Worm (Caenorhabditis elegans) whole organism, late embryonic: ENCODE results near the gene C39B10.3.

ENCODE experiments used
- K02D7.2 ChIP-seq: sonication (generic microtip); optimal IDR thresholded peaks from 2 replicates; lab custom pipeline; 2017; ENCODE audit warnings: mild to moderate bottlenecking, missing genetic modification characterization, missing compliant biosample characterization
- ahr-1 ChIP-seq: sonication (generic microtip); optimal IDR thresholded peaks from 2 replicates; lab custom pipeline; 2016; ENCODE audit warnings: missing genetic modification characterization, missing compliant biosample characterization
- ceh-14 ChIP-seq: sonication (generic microtip); optimal IDR thresholded peaks from 2 replicates; lab custom pipeline; 2016; ENCODE audit warnings: missing genotype, missing genetic modification characterization, missing compliant biosample characterization
- ceh-18 ChIP-seq: sonication (generic microtip); optimal IDR thresholded peaks from 2 replicates; lab custom pipeline; 2016; ENCODE audit warnings: missing genetic modification characterization, missing compliant biosample characterization
- ceh-2 ChIP-seq: sonication (generic microtip); optimal IDR thresholded peaks from 2 replicates; lab custom pipeline; 2016; ENCODE audit warnings: missing genotype, missing genetic modification characterization, missing compliant biosample characterization
- ceh-30 ChIP-seq: fragments of 150-350 bp; optimal IDR thresholded peaks from 2 replicates; lab custom pipeline; 2014; ENCODE audit warnings: missing biosample characterization, missing genetic modification characterization
- ceh-31 ChIP-seq: sonication (generic microtip); optimal IDR thresholded peaks from 2 replicates; lab custom pipeline; 2016; ENCODE audit warnings: missing genetic modification characterization, missing compliant biosample characterization
- ceh-34 ChIP-seq: sonication (generic microtip); optimal IDR thresholded peaks from 2 replicates; lab custom pipeline; 2016; ENCODE audit warnings: mild to moderate bottlenecking, missing genetic modification characterization, missing compliant biosample characterization
- ceh-45 ChIP-seq: fragments of 200-800 bp; sonication (Bioruptor generic); IDR thresholded peaks from 2 replicates; pipeline ENCODE4 v1.3.6; 2022; ENCODE audit warnings: missing genetic modification reagents, missing genetic modification characterization, missing compliant biosample characterization
- ceh-48 ChIP-seq: sonication (generic microtip); optimal IDR thresholded peaks from 2 replicates; lab custom pipeline; 2016; ENCODE audit warnings: missing genetic modification characterization, inconsistent platforms, missing compliant biosample characterization
- ceh-6 ChIP-seq: fragments of 200-800 bp; sonication (Bioruptor generic); optimal IDR thresholded peaks from 2 replicates; lab custom pipeline; 2018; ENCODE audit warnings: mild to moderate bottlenecking, missing genetic modification characterization, missing compliant biosample characterization
- che-1 ChIP-seq: sonication (generic microtip); optimal IDR thresholded peaks from 2 replicates; lab custom pipeline; 2016; ENCODE audit warnings: mild to moderate bottlenecking, missing genetic modification characterization, missing compliant biosample characterization
- elt-4 ChIP-seq: sonication (generic microtip); optimal IDR thresholded peaks from 2 replicates; lab custom pipeline; 2016; ENCODE audit warnings: missing genetic modification characterization, missing compliant biosample characterization
- ets-4 ChIP-seq: sonication (generic microtip); optimal IDR thresholded peaks from 2 replicates; lab custom pipeline; 2016; ENCODE audit warnings: missing genetic modification characterization, missing compliant biosample characterization
- fax-1 ChIP-seq: sonication (generic microtip); optimal IDR thresholded peaks from 2 replicates; lab custom pipeline; 2016; ENCODE audit warnings: missing genotype, missing genetic modification characterization, missing compliant biosample characterization
- gmeb-2 ChIP-seq: sonication (generic microtip); optimal IDR thresholded peaks from 2 replicates; lab custom pipeline; 2016; ENCODE audit warnings: missing genetic modification characterization, inconsistent platforms, missing compliant biosample characterization
- hlh-13 ChIP-seq: fragments of 200-800 bp; sonication (Bioruptor generic); optimal IDR thresholded peaks from 2 replicates; lab custom pipeline; 2018; ENCODE audit warnings: mild to moderate bottlenecking, missing genetic modification characterization, missing compliant biosample characterization
- hlh-30 ChIP-seq: sonication (generic microtip); optimal IDR thresholded peaks from 2 replicates; lab custom pipeline; 2017; ENCODE audit warnings: antibody characterized with exemption, missing genetic modification characterization, missing compliant biosample characterization; ENCODE audit not compliant: insufficient read depth
- hlh-6 ChIP-seq: sonication (generic microtip); optimal IDR thresholded peaks from 2 replicates; lab custom pipeline; 2016; ENCODE audit warnings: missing genotype, missing genetic modification characterization, missing compliant biosample characterization
- hlh-8 ChIP-seq: sonication (generic microtip); optimal IDR thresholded peaks from 2 replicates; lab custom pipeline; 2016; ENCODE audit warnings: missing genotype, missing genetic modification characterization, missing compliant biosample characterization
- lin-11 ChIP-seq: fragments of 200-800 bp; sonication (Bioruptor generic); optimal IDR thresholded peaks from 2 replicates; lab custom pipeline; 2018; ENCODE audit warnings: mild to moderate bottlenecking, missing genetic modification characterization, missing compliant biosample characterization
- madf-2 ChIP-seq: sonication (generic microtip); optimal IDR thresholded peaks from 2 replicates; lab custom pipeline; 2017; ENCODE audit warnings: missing genetic modification characterization, missing compliant biosample characterization
- mec-3 ChIP-seq: sonication (generic microtip); optimal IDR thresholded peaks from 2 replicates; lab custom pipeline; 2016; ENCODE audit warnings: borderline replicate concordance, missing genetic modification characterization, missing compliant biosample characterization
- nfya-1 ChIP-seq: sonication (generic microtip); optimal IDR thresholded peaks from 2 replicates; lab custom pipeline; 2017; ENCODE audit warnings: missing genetic modification characterization, mild to moderate bottlenecking, missing compliant biosample characterization, antibody characterized with exemption, moderate library complexity
- nhr-11 ChIP-seq: fragments of 150-350 bp; optimal IDR thresholded peaks from 2 replicates; lab custom pipeline; 2014; ENCODE audit warnings: missing biosample characterization, missing genetic modification characterization
- odd-2 ChIP-seq: sonication (generic microtip); optimal IDR thresholded peaks from 2 replicates; lab custom pipeline; 2017; ENCODE audit warnings: antibody characterized with exemption, mild to moderate bottlenecking, missing genetic modification characterization, missing compliant biosample characterization
- pat-9 ChIP-seq: fragments of 200-800 bp; sonication (Bioruptor generic); optimal IDR thresholded peaks from 2 replicates; lab custom pipeline; 2018; ENCODE audit warnings: mild to moderate bottlenecking, missing genetic modification characterization, moderate library complexity, missing compliant biosample characterization
- pax-1 ChIP-seq: fragments of 150-350 bp; optimal IDR thresholded peaks from 2 replicates; lab custom pipeline; 2014; ENCODE audit warnings: missing biosample characterization, missing genetic modification characterization
- pros-1 ChIP-seq: fragments of 150-350 bp; optimal IDR thresholded peaks from 2 replicates; lab custom pipeline; 2014; ENCODE audit warnings: missing biosample characterization, missing genetic modification reagents, missing genetic modification characterization
- rnt-1 ChIP-seq: sonication (generic microtip); optimal IDR thresholded peaks from 2 replicates; lab custom pipeline; 2016; ENCODE audit warnings: missing genetic modification characterization, missing compliant biosample characterization
- sdc-2 ChIP-seq: sonication (generic microtip); optimal IDR thresholded peaks from 2 replicates; lab custom pipeline; 2016; ENCODE audit warnings: missing genotype, missing genetic modification characterization, missing compliant biosample characterization
- sox-2 ChIP-seq: fragments of 200-800 bp; sonication (Bioruptor generic); IDR thresholded peaks from 2 replicates; pipeline ENCODE4 v1.3.6; 2022; ENCODE audit warnings: missing genetic modification reagents, missing genetic modification characterization, missing compliant biosample characterization
- sox-4 ChIP-seq: sonication (generic microtip); optimal IDR thresholded peaks from 2 replicates; lab custom pipeline; 2017; ENCODE audit warnings: mild to moderate bottlenecking, missing genetic modification characterization, inconsistent platforms, missing compliant biosample characterization
- syd-9 ChIP-seq: sonication (generic microtip); optimal IDR thresholded peaks from 2 replicates; lab custom pipeline; 2016; ENCODE audit warnings: mild to moderate bottlenecking, missing genetic modification characterization, moderate library complexity, missing compliant biosample characterization
- tbx-2 ChIP-seq: sonication (generic microtip); optimal IDR thresholded peaks from 2 replicates; lab custom pipeline; 2016; ENCODE audit warnings: missing genetic modification characterization, missing compliant biosample characterization
- ttx-3 ChIP-seq: sonication (generic microtip); optimal IDR thresholded peaks from 2 replicates; lab custom pipeline; 2016; ENCODE audit warnings: missing genetic modification reagents, missing genetic modification characterization, missing compliant biosample characterization
- unc-55 ChIP-seq: sonication (generic microtip); optimal IDR thresholded peaks from 2 replicates; lab custom pipeline; 2017; ENCODE audit warnings: missing biosample characterization, missing genetic modification reagents, missing genetic modification characterization
- unc-86 ChIP-seq: sonication (generic microtip); optimal IDR thresholded peaks from 2 replicates; lab custom pipeline; 2016; ENCODE audit warnings: missing genetic modification characterization, missing compliant biosample characterization

C39B10.3 gene

DNA sequence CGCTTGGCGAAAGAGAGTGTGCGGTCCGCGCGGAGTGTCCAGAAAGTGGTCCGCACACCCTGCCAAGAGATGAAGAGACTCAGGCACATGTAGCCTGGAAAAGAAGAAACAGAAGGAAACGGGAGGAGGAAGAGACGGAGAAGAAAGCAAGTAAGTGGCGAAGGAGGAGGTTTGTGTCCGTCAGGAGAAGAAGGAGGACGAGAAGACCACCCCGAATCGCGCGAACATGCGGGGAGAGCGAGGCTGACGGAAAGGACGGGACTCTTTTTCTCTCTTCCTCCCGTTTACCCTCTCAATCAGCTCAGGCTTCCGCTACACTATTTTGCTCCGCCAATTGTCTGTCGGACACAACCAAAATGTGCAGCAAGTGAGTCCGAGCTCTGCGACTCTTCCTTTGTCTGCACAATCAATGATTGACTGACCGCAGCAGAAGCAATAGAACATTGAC, 8.4 kb upstream of the C39B10.3 start (continued):
- TF ChIP-seq ceh-34 (tag; lab: Kevin White, UChicago) (peak; percentile 89), hlh-30 (tag; lab: Kevin White, UChicago) (peak; percentile 15), che-1 (tag; lab: Kevin White, UChicago) (no peak), sox-4 (peak; percentile 35), odd-2 (tag; lab: Kevin White, UChicago) (no peak), K02D7.2 (tag; lab: Kevin White, UChicago) (no peak), elt-4 (tag; lab: Kevin White, UChicago) (no peak), tbx-2 (tag; lab: Kevin White, UChicago) (peak; percentile 85), madf-2 (peak; percentile 61), hlh-13 (no peak), gmeb-2 (tag; lab: Kevin White, UChicago) (no peak), ets-4 (tag; lab: Kevin White, UChicago) (peak; percentile 53), ceh-2 (tag; lab: Kevin White, UChicago) (peak; percentile 16), pax-1 (no peak), ceh-14 (peak; percentile 76), nfya-1 (tag; lab: Kevin White, UChicago) (peak; percentile 77), hlh-6 (tag; lab: Kevin White, UChicago) (peak; percentile 13), ceh-48 (tag; lab: Kevin White, UChicago) (peak; percentile 51), ceh-30 (no peak), ceh-31 (tag; lab: Kevin White, UChicago) (peak; percentile 94), ttx-3 (peak; percentile 51)

DNA sequence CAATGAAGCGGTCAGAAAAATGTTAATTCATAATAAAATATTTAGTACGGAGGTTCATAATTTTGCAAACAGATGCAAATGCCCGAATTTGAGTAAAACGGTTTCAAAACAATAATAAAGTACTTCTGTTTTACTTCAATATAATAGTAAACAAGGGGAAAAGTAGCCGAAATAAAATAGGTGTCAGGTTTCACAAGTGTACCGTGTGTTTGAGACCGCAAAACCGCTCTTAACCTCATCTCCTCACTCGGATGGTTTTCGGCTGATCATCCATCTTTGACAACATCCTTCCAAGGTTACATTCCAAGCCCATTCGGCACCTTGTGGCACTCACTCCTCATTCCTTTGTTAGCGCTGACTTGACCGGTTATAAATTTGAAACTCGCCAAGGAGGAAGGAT, 6.5 kb upstream of the C39B10.3 start:
- TF ChIP-seq pax-1 = no peak
- TF ChIP-seq lin-11 (tag; lab: Kevin White, UChicago) = no peak
- TF ChIP-seq ceh-34 (tag; lab: Kevin White, UChicago) = peak; percentile 93

- no peak for TF ChIP-seq ceh-31 (tag; lab: Kevin White, UChicago)
- TF ChIP-seq sdc-2 (tag; lab: Kevin White, UChicago) = no peak
- TF ChIP-seq hlh-13 = no peak
- TF ChIP-seq lin-11 (tag; lab: Kevin White, UChicago) = no peak
- TF ChIP-seq ceh-45 (GFP tag; lab: Robert Waterston, UW) = no peak
- TF ChIP-seq mec-3 (tag; lab: Kevin White, UChicago) = no peak
- TF ChIP-seq ahr-1 (tag; lab: Kevin White, UChicago) = no peak
- TF ChIP-seq rnt-1 (tag; lab: Kevin White, UChicago) = no peak
- TF ChIP-seq ttx-3 = no peak
- TF ChIP-seq pat-9 (tag; lab: Kevin White, UChicago) = no peak
- TF ChIP-seq che-1 (tag; lab: Kevin White, UChicago) = no peak
- no peak for TF ChIP-seq ceh-6
- no peak for TF ChIP-seq ets-4 (tag; lab: Kevin White, UChicago)
- no peak for TF ChIP-seq syd-9 (tag; lab: Kevin White, UChicago)
Measured at ce11 chrX:10440781-10441180, 3.2 kb upstream of the C39B10.3 start.

DNA sequence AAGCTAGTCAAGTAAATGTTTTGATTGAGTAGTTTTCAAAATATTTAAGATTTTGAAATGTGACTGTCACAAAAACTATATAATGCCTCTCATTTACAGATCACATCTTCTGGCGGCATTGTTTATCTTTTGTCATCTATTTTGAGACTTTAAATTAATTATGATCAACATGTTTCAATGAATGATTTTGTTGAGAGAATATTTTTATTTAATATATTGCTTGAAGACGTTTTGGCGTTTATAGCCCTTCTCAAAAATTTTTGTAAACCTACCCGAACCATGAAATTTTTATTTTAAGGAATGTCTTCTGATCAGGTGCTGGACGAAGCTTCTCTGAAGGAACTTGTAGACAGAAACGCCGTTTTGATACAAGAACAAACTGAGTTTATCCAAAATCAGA, 769 bp downstream of the C39B10.3 start, which contains the start of gene C39B10.4:
C39B10.4 (plus strand) TSS at position 301 of the 400 bp plus-strand sequence.
- no peak for TF ChIP-seq syd-9 (tag; lab: Kevin White, UChicago)
- TF ChIP-seq pat-9 (tag; lab: Kevin White, UChicago) = no peak
- TF ChIP-seq nhr-11 = no peak
- TF ChIP-seq sox-2 = no peak
- TF ChIP-seq odd-2 (tag; lab: Kevin White, UChicago) = no peak
- no peak for TF ChIP-seq che-1 (tag; lab: Kevin White, UChicago)
- no peak for TF ChIP-seq unc-86 (tag; lab: Kevin White, UChicago)
- TF ChIP-seq ahr-1 (tag; lab: Kevin White, UChicago) = no peak
- no peak for TF ChIP-seq fax-1 (tag; lab: Kevin White, UChicago)
- no peak for TF ChIP-seq unc-55 (GFP tag; lab: Kevin White, UChicago)
- no peak for TF ChIP-seq ets-4 (tag; lab: Kevin White, UChicago)
- no peak for TF ChIP-seq ceh-45 (GFP tag; lab: Robert Waterston, UW)
- no peak for TF ChIP-seq pros-1 (tag; lab: Kevin White, UChicago)
- no peak for TF ChIP-seq hlh-8 (tag; lab: Kevin White, UChicago)
- TF ChIP-seq ceh-14 = no peak
- TF ChIP-seq ceh-18 (tag; lab: Kevin White, UChicago) = no peak
